Worm (Caenorhabditis elegans): ENCODE measurements around the gene tbx-2.

ce11 chrIII:5098740-5099276 is 37.3 kb downstream of the tbx-2 start:
- TF ChIP-seq unc-86 (tag; optimal IDR thresholded peaks at IDR 0.05) (no peak), nhr-237 (tag; optimal IDR thresholded peaks at IDR 0.05) (no peak)
